Worm (Caenorhabditis elegans) whole organism, L4/young adult: Measurements from ENCODE around the gene syg-2.

ENCODE experiments used
- W03F9.2 ChIP-seq: fragments of 150-350 bp; optimal IDR thresholded peaks from 2 replicates; lab custom pipeline; 2014; ENCODE audit warnings: missing biosample characterization, missing genetic modification characterization
- dao-5 ChIP-seq: sonication (generic microtip); optimal IDR thresholded peaks from 2 replicates; lab custom pipeline; 2016; ENCODE audit warnings: missing genotype, missing genetic modification characterization, moderate library complexity, missing compliant biosample characterization
- him-1 ChIP-seq: sonication (generic microtip); optimal IDR thresholded peaks from 2 replicates; lab custom pipeline; 2016; ENCODE audit warnings: missing genotype, missing genetic modification reagents, missing genetic modification characterization, missing compliant biosample characterization

DNA sequence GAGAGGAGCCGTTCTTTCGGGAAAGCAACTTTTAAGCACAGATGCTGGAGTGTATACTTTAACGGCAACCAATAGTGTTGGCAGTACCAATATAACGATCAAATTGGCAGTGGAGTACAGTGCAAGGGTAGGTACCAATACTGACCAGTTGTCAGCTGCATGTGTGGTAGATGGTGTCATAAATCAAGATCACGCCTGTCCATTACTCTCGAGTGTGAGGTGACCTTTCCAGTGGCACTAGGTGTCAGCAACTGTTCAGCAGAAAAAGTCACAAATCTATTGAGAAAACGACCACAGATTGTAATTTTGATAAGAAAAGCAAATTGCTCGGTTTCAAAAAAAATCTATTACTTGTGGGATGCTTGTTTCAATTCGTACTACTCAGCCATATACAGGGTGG, 4.7 kb downstream of the syg-2 start:
- TF ChIP-seq him-1 (tag; lab: Kevin White, UChicago): no peak
- TF ChIP-seq dao-5: no peak
- TF ChIP-seq W03F9.2 (tag; lab: Kevin White, UChicago): no peak
